Worm (Caenorhabditis elegans) whole organism, midembryonic: ENCODE data around the gene ZK354.8.
A peak's percentile ranks its signal among the peaks of the same experiment; 100 is the strongest.
"Not testable (repeated sequence)": the region's sequence is repeated elsewhere in the genome, so short reads cannot be mapped to it uniquely, and the experiment has no call there.

ENCODE experiments used
- T22C8.4 ChIP-seq: fragments of 200-800 bp; sonication (Bioruptor generic); IDR thresholded peaks from 2 replicates; pipeline ENCODE4 v1.3.6; 2022; ENCODE audit warnings: missing genetic modification characterization, missing compliant biosample characterization
- cog-1 ChIP-seq: sonication (generic microtip); optimal IDR thresholded peaks from 2 replicates; lab custom pipeline; 2016; ENCODE audit warnings: missing genetic modification characterization, missing compliant biosample characterization
- flt-1 ChIP-seq: fragments of 200-800 bp; sonication (Bioruptor generic); IDR thresholded peaks from 2 replicates; pipeline ENCODE4 v1.3.6; 2022; ENCODE audit warnings: missing genetic modification characterization, missing compliant biosample characterization
- klf-2 ChIP-seq: fragments of 200-800 bp; sonication (Bioruptor generic); conservative IDR thresholded peaks from 2 replicates; pipeline ENCODE4 v1.3.6; 2022; ENCODE audit warnings: missing genetic modification reagents, missing genetic modification characterization, missing compliant biosample characterization
- med-1 ChIP-seq: sonication (generic microtip); optimal IDR thresholded peaks from 2 replicates; lab custom pipeline; 2017; ENCODE audit warnings: missing genetic modification characterization, mild to moderate bottlenecking, missing compliant biosample characterization, antibody characterized with exemption, missing genetic modification reagents; ENCODE audit not compliant: insufficient read depth
- ref-1 ChIP-seq: fragments of 200-800 bp; sonication (Bioruptor generic); conservative IDR thresholded peaks from 2 replicates; pipeline ENCODE4 v1.3.6; 2022; ENCODE audit warnings: missing genetic modification reagents, missing genetic modification characterization, missing compliant biosample characterization
- tab-1 ChIP-seq: fragments of 200-800 bp; sonication (Bioruptor generic); IDR thresholded peaks from 2 replicates; pipeline ENCODE4 v1.3.6; 2022; ENCODE audit warnings: missing genetic modification characterization, missing compliant biosample characterization
- ztf-23 ChIP-seq: fragments of 200-800 bp; sonication (Bioruptor generic); IDR thresholded peaks from 2 replicates; pipeline ENCODE4 v1.3.6; 2022; ENCODE audit warnings: missing genetic modification reagents, missing genetic modification characterization, missing compliant biosample characterization
- ztf-29 ChIP-seq: fragments of 200-800 bp; sonication (Bioruptor generic); IDR thresholded peaks from 2 replicates; pipeline ENCODE4 v1.3.6; 2022; ENCODE audit warnings: missing genetic modification reagents, missing genetic modification characterization, missing compliant biosample characterization

The ZK354.8 gene

ce11 chrIV:5306040-5306439 is at the start of gene ZK354.8:
TSS of gene ZK354.8 (minus strand) at chrIV:5306140.
- TF ChIP-seq ztf-29 (GFP tag; lab: Robert Waterston, UW) (no peak), ztf-23 (GFP tag; lab: Robert Waterston, UW) (no peak), ref-1 (GFP tag; lab: Robert Waterston, UW) (no peak), tab-1 (GFP tag; lab: Robert Waterston, UW) (no peak), flt-1 (GFP tag; lab: Robert Waterston, UW) (no peak), med-1 (GFP tag; lab: Kevin White, UChicago) (no peak)

ce11 chrIV:5354564-5354963 is 48.6 kb upstream of the ZK354.8 start:
- TF ChIP-seq T22C8.4 (GFP tag; lab: Robert Waterston, UW) = no peak
- no peak for TF ChIP-seq ztf-29 (GFP tag; lab: Robert Waterston, UW)
- TF ChIP-seq klf-2 = no peak
- TF ChIP-seq ztf-23 (GFP tag; lab: Robert Waterston, UW) = no peak
- no peak for TF ChIP-seq cog-1
- TF ChIP-seq flt-1 (GFP tag; lab: Robert Waterston, UW) = no peak
- no peak for TF ChIP-seq med-1 (GFP tag; lab: Kevin White, UChicago)
- no peak for TF ChIP-seq tab-1 (GFP tag; lab: Robert Waterston, UW)
- no peak for TF ChIP-seq ref-1 (GFP tag; lab: Robert Waterston, UW)

- TF ChIP-seq klf-2 = no peak
Observed at ce11 chrIV:5354124-5354523, 48.2 kb upstream of the ZK354.8 start, which contains the start of gene Y4C6B.1. TSS of gene Y4C6B.1 (plus strand) at chrIV:5354488.

ce11 chrIV:5353364-5353763 is 47.4 kb upstream of the ZK354.8 start, which contains the start of gene Y4C6B.7:
TSS of gene Y4C6B.7 (minus strand) at chrIV:5353464.
- TF ChIP-seq flt-1 (GFP tag; lab: Robert Waterston, UW) (no peak), ztf-29 (GFP tag; lab: Robert Waterston, UW) (no peak), klf-2 (no peak)

ce11 chrIV:5350480-5351193 is 44.7 kb upstream of the ZK354.8 start, which contains the start of gene gba-4:
TSS of gene gba-4 (minus strand) at chrIV:5350897.
- not testable (repeated sequence) for TF ChIP-seq cog-1; T22C8.4 (GFP tag; lab: Robert Waterston, UW); ztf-23 (GFP tag; lab: Robert Waterston, UW)

- TF ChIP-seq cog-1 (no peak), klf-2 (no peak), tab-1 (GFP tag; lab: Robert Waterston, UW) (no peak), med-1 (GFP tag; lab: Kevin White, UChicago) (no peak), ztf-23 (GFP tag; lab: Robert Waterston, UW) (no peak), flt-1 (GFP tag; lab: Robert Waterston, UW) (no peak), T22C8.4 (GFP tag; lab: Robert Waterston, UW) (no peak), ztf-29 (GFP tag; lab: Robert Waterston, UW) (no peak), ref-1 (GFP tag; lab: Robert Waterston, UW) (no peak)
Observed at ce11 chrIV:5344168-5344567, 38.2 kb upstream of the ZK354.8 start.

ce11 chrIV:5339255-5339654 is 33.3 kb upstream of the ZK354.8 start, which contains the start of gene Y4C6B.2:
TSS of gene Y4C6B.2 (plus strand) at chrIV:5339574.
- TF ChIP-seq med-1 (GFP tag; lab: Kevin White, UChicago) (no peak), tab-1 (GFP tag; lab: Robert Waterston, UW) (no peak), ref-1 (GFP tag; lab: Robert Waterston, UW) (no peak)

- TF ChIP-seq tab-1 (GFP tag; lab: Robert Waterston, UW) = no peak
- no peak for TF ChIP-seq klf-2
- no peak for TF ChIP-seq cog-1
- TF ChIP-seq flt-1 (GFP tag; lab: Robert Waterston, UW) = no peak
- no peak for TF ChIP-seq med-1 (GFP tag; lab: Kevin White, UChicago)
- no peak for TF ChIP-seq ztf-23 (GFP tag; lab: Robert Waterston, UW)
- TF ChIP-seq ztf-29 (GFP tag; lab: Robert Waterston, UW) = no peak
- no peak for TF ChIP-seq ref-1 (GFP tag; lab: Robert Waterston, UW)
- TF ChIP-seq T22C8.4 (GFP tag; lab: Robert Waterston, UW) = no peak
Observed at ce11 chrIV:5337649-5338048, 31.7 kb upstream of the ZK354.8 start.

ce11 chrIV:5334518-5334917 is 28.6 kb upstream of the ZK354.8 start:
- TF ChIP-seq cog-1 (no peak), T22C8.4 (GFP tag; lab: Robert Waterston, UW) (no peak), ref-1 (GFP tag; lab: Robert Waterston, UW) (no peak), ztf-23 (GFP tag; lab: Robert Waterston, UW) (peak; percentile 85), klf-2 (no peak; the same call in none of the 2 replicates), ztf-29 (GFP tag; lab: Robert Waterston, UW) (0 out of 2 replicates have a peak, but pooled peaks have one; percentile 50)

- TF ChIP-seq ztf-29 (GFP tag; lab: Robert Waterston, UW) (no peak), flt-1 (GFP tag; lab: Robert Waterston, UW) (no peak), T22C8.4 (GFP tag; lab: Robert Waterston, UW) (no peak), ref-1 (GFP tag; lab: Robert Waterston, UW) (no peak), cog-1 (no peak), tab-1 (GFP tag; lab: Robert Waterston, UW) (no peak), klf-2 (no peak), ztf-23 (GFP tag; lab: Robert Waterston, UW) (no peak), med-1 (GFP tag; lab: Kevin White, UChicago) (no peak)
Observed at ce11 chrIV:5333484-5333883, 27.5 kb upstream of the ZK354.8 start.
